Worm (Caenorhabditis elegans) whole organism, L2 larva: ENCODE data around the gene clec-52.
"Not testable (repeated sequence)": the region's sequence is repeated elsewhere in the genome, so short reads cannot be mapped to it uniquely, and the experiment has no call there.

Experiments
- dmd-4 ChIP-seq: sonication (generic microtip); optimal IDR thresholded peaks from 2 replicates; lab custom pipeline; 2017; ENCODE audit warnings: missing biosample characterization, missing genetic modification characterization
- unc-62 ChIP-seq: fragments of 150-350 bp; optimal IDR thresholded peaks from 2 replicates; lab custom pipeline; 2014; ENCODE audit warnings: missing biosample characterization, missing genetic modification reagents, missing genetic modification characterization

- not testable (repeated sequence) for TF ChIP-seq dmd-4, unc-62
Observed at ce11 chrIV:8122349-8122748, 46.2 kb downstream of the clec-52 start, which contains the start of gene erp-44.3.
